Worm (Caenorhabditis elegans): ENCODE data around the gene Y37D8A.19.

The Y37D8A.19 gene

ce11 chrIII:12919882-12920281, 9.8 kb upstream of the Y37D8A.19 start (continued):
- no peak for TF ChIP-seq B0261.1 (tag; optimal IDR thresholded peaks at IDR 0.05)
- no peak for TF ChIP-seq F37B4.10 (GFP tag; IDR thresholded peaks at IDR 0.05)
- no peak for TF ChIP-seq B0019.2 (GFP tag; conservative IDR thresholded peaks at IDR 0.05)
- TF ChIP-seq F52B5.7 (tag; optimal IDR thresholded peaks at IDR 0.05), result no peak
- TF ChIP-seq lin-54 (GFP tag; optimal IDR thresholded peaks at IDR 0.05), result no peak
- no peak for TF ChIP-seq snpc-3.4 (tag; optimal IDR thresholded peaks at IDR 0.05)
- TF ChIP-seq hmg-20 (GFP tag; IDR thresholded peaks at IDR 0.05), result no peak
- no peak for TF ChIP-seq dpl-1 (GFP tag; optimal IDR thresholded peaks at IDR 0.05)
- TF ChIP-seq nhr-90 (tag; optimal IDR thresholded peaks at IDR 0.05), result no peak
- no peak for TF ChIP-seq C17E4.6 (GFP tag; IDR thresholded peaks at IDR 0.05)
- no peak for TF ChIP-seq atf-7 (tag; optimal IDR thresholded peaks at IDR 0.05)
- TF ChIP-seq dox-1 (GFP tag; IDR thresholded peaks at IDR 0.05), result peak; percentile 48; the same call in 1 of the 2 replicates
- no peak for TF ChIP-seq ztf-3 (GFP tag; optimal IDR thresholded peaks at IDR 0.05)
- TF ChIP-seq nfyb-1 (GFP tag; IDR thresholded peaks at IDR 0.05), result no peak; the same call in 1 of the 2 replicates
- TF ChIP-seq Y79H2A.3 (GFP tag; conservative IDR thresholded peaks at IDR 0.05), result no peak
- TF ChIP-seq snpc-4 (GFP tag; optimal IDR thresholded peaks at IDR 0.05), result no peak
- TF ChIP-seq snpc-4 (tag; optimal IDR thresholded peaks at IDR 0.05), result no peak
- TF ChIP-seq ztf-6 (GFP tag; IDR thresholded peaks at IDR 0.05), result no peak
- TF ChIP-seq him-1 (tag; optimal IDR thresholded peaks at IDR 0.05), result no peak
- TF ChIP-seq xnd-1 (tag; optimal IDR thresholded peaks at IDR 0.05), result no peak
- TF ChIP-seq bed-2 (GFP tag; IDR thresholded peaks at IDR 0.05), result no peak
- no peak for TF ChIP-seq snpc-1.1 (tag; optimal IDR thresholded peaks at IDR 0.05; ENCODE audit: insufficient read depth)
- no peak for TF ChIP-seq pbrm-1 (GFP tag; IDR thresholded peaks at IDR 0.05)
- no peak for TF ChIP-seq madf-10 (tag; optimal IDR thresholded peaks at IDR 0.05)
- no peak for TF ChIP-seq ccch-3 (GFP tag; optimal IDR thresholded peaks at IDR 0.05)
- no peak for TF ChIP-seq athp-1 (tag; optimal IDR thresholded peaks at IDR 0.05)
- TF ChIP-seq pha-4 (tag; optimal IDR thresholded peaks at IDR 0.05), result no peak
- no peak for TF ChIP-seq madf-8 (GFP tag; conservative IDR thresholded peaks at IDR 0.05)
- no peak for TF ChIP-seq egl-18 (GFP tag; IDR thresholded peaks at IDR 0.05)
- TF ChIP-seq attf-5 (GFP tag; optimal IDR thresholded peaks at IDR 0.05), result peak; percentile 27
- TF ChIP-seq nhr-179 (tag; optimal IDR thresholded peaks at IDR 0.05), result no peak
- TF ChIP-seq ztf-25 (GFP tag; IDR thresholded peaks at IDR 0.05), result 0 out of 2 replicates have a peak, but pooled peaks have one; percentile 26
- no peak for TF ChIP-seq tlf-1 (GFP tag; optimal IDR thresholded peaks at IDR 0.05)
- TF ChIP-seq nfya-1 (tag; optimal IDR thresholded peaks at IDR 0.05; ENCODE audit: borderline replicate concordance, insufficient read depth), result no peak
- TF ChIP-seq aptf-2 (GFP tag; conservative IDR thresholded peaks at IDR 0.05), result 0 out of 2 replicates have a peak, but pooled peaks have one; percentile 11
- TF ChIP-seq aptf-3 (GFP tag; IDR thresholded peaks at IDR 0.05), result no peak
- TF ChIP-seq B0035.1 (tag; optimal IDR thresholded peaks at IDR 0.05), result no peak
- TF ChIP-seq dpff-1 (tag; optimal IDR thresholded peaks at IDR 0.05), result no peak
- no peak for TF ChIP-seq ceh-58 (GFP tag; IDR thresholded peaks at IDR 0.05)
- no peak for TF ChIP-seq madf-3 (GFP tag; IDR thresholded peaks at IDR 0.05)
- TF ChIP-seq chd-7 (tag; optimal IDR thresholded peaks at IDR 0.05), result no peak
- no peak for TF ChIP-seq ekl-4 (GFP tag; IDR thresholded peaks at IDR 0.05)
- no peak for TF ChIP-seq mel-28 (tag; optimal IDR thresholded peaks at IDR 0.05; ENCODE audit: borderline replicate concordance)

All from whole organism, young adult.